Fruit fly (Drosophila melanogaster): ENCODE data around the gene CG42815.

dm6 chr3L:17797494-17797893, 6.2 kb upstream of the CG42815 start, which contains the start of gene CG42816:
- TF ChIP-seq CG12605 (GFP tag; IDR thresholded peaks at IDR 0.05) (no peak), CG34367 (tag; optimal IDR thresholded peaks at IDR 0.05) (no peak), D1 (tag; optimal IDR thresholded peaks at IDR 0.05) (no peak), CG15710 (tag; optimal IDR thresholded peaks at IDR 0.05) (no peak), fd96Ca (GFP tag; IDR thresholded peaks at IDR 0.05) (no peak), CG8301 (tag; optimal IDR thresholded peaks at IDR 0.05) (no peak), CG17806 (tag; optimal IDR thresholded peaks at IDR 0.05) (no peak)
